Worm (Caenorhabditis elegans): ENCODE measurements around the gene C06G4.6.

C06G4.6 gene

ce11 chrIII:8051838-8052237 lies 47.6 kb downstream of the C06G4.6 start:
- no peak for TF ChIP-seq ZK546.5 (tag; optimal IDR thresholded peaks at IDR 0.05)
- TF ChIP-seq nhr-6 (tag; optimal IDR thresholded peaks at IDR 0.05): no peak
- no peak for TF ChIP-seq dmd-4 (tag; optimal IDR thresholded peaks at IDR 0.05)
- no peak for TF ChIP-seq elt-3 (tag; optimal IDR thresholded peaks at IDR 0.05)
- no peak for TF ChIP-seq nhr-237 (tag; optimal IDR thresholded peaks at IDR 0.05)
- TF ChIP-seq nhr-23 (tag; optimal IDR thresholded peaks at IDR 0.05): no peak
- TF ChIP-seq elt-1 (tag; optimal IDR thresholded peaks at IDR 0.05): no peak
- TF ChIP-seq sem-4 (tag; optimal IDR thresholded peaks at IDR 0.05): no peak
- TF ChIP-seq R02D3.7 (tag; optimal IDR thresholded peaks at IDR 0.05): no peak
- TF ChIP-seq snpc-4 (tag; optimal IDR thresholded peaks at IDR 0.05): no peak
- no peak for TF ChIP-seq egl-27 (tag; optimal IDR thresholded peaks at IDR 0.05)
- TF ChIP-seq ztf-11 (tag; optimal IDR thresholded peaks at IDR 0.05): no peak
- TF ChIP-seq lin-39 (tag; optimal IDR thresholded peaks at IDR 0.05): no peak
